Fruit fly (Drosophila melanogaster): ENCODE data around the gene 5PtaseI.

5PtaseI gene

dm6 chr3R:25054451-25055188 lies 9.7 kb upstream of the 5PtaseI start, which contains the start of gene CG31109 (continued):
- TF ChIP-seq CG7368 (GFP tag; optimal IDR thresholded peaks at IDR 0.05) (no peak), Sox14 (GFP tag; optimal IDR thresholded peaks at IDR 0.05) (no peak), CG10669 (GFP tag; optimal IDR thresholded peaks at IDR 0.05) (no peak), Eip75B (GFP tag; optimal IDR thresholded peaks at IDR 0.05) (no peak), salr (GFP tag; optimal IDR thresholded peaks at IDR 0.05) (no peak)

DNA sequence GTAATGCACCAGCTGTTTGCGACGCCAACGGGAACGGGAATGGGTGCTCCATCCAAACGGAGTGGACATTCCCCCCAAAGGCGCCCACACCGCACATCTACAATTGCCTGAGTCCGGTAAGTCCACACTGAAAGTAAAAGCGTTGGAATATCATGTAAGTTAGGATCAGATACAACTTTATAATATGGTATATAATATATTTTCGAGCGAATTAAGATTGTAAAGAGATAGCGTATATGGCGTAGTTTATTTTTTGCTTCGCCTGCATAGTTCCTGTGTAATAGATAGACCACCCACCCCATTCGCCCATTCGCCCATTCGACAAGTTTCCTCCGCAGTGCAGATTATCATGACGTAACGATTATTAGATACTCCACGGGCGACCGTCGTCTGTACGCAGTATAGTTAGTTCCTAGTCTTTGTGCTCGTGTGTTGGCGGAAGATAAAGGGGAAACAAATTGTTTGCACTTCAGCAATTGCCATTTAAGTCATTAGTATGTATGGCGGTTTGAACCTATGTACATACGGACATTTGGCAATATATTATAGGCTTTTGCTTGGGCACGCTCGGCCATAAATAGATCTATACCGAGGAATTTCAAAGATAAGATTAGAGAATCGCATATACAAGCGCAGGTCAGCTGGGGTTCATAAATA lies 6.6 kb upstream of the 5PtaseI start:
- TF ChIP-seq Lpt (GFP tag; optimal IDR thresholded peaks at IDR 0.05) (peak; percentile 64), salr (GFP tag; optimal IDR thresholded peaks at IDR 0.05) (peak in 1 of 2 experiments; percentile 39), Eip78C (GFP tag) (peak; percentile 81), achi (GFP tag; optimal IDR thresholded peaks at IDR 0.05) (peak; percentile 30), svp (GFP tag) (no peak), Sox14 (GFP tag; optimal IDR thresholded peaks at IDR 0.05) (peak; percentile 31), Blimp-1 (GFP tag; optimal IDR thresholded peaks at IDR 0.05) (no peak), CG10669 (GFP tag; optimal IDR thresholded peaks at IDR 0.05) (no peak), CG7368 (GFP tag; optimal IDR thresholded peaks at IDR 0.05) (no peak), esn (GFP tag; optimal IDR thresholded peaks at IDR 0.05) (no peak), OdsH (GFP tag; optimal IDR thresholded peaks at IDR 0.05) (peak; percentile 48), Ets21C (GFP tag; optimal IDR thresholded peaks at IDR 0.05) (no peak), CG32006 (GFP tag; optimal IDR thresholded peaks at IDR 0.05) (no peak), Smox (GFP tag; optimal IDR thresholded peaks at IDR 0.05) (no peak), pdm3 (GFP tag; optimal IDR thresholded peaks at IDR 0.05) (peak; percentile 52), vri (GFP tag; optimal IDR thresholded peaks at IDR 0.05) (peak; percentile 66), CG16779 (tag; optimal IDR thresholded peaks at IDR 0.05) (peak; percentile 25), CG8319 (GFP tag; optimal IDR thresholded peaks at IDR 0.05) (no peak), Hr4 (GFP tag; optimal IDR thresholded peaks at IDR 0.05) (peak; percentile 81), CG6276 (GFP tag; optimal IDR thresholded peaks at IDR 0.05) (peak; percentile 68), CG15336 (GFP tag; IDR thresholded peaks at IDR 0.05) (peak; percentile 86), CG9139 (GFP tag; optimal IDR thresholded peaks at IDR 0.05) (no peak), Met (GFP tag; optimal IDR thresholded peaks at IDR 0.05) (no peak), CG3919 (GFP tag; optimal IDR thresholded peaks at IDR 0.05) (no peak), CG3032 (tag; optimal IDR thresholded peaks at IDR 0.05) (no peak), Eip93F (GFP tag; optimal IDR thresholded peaks at IDR 0.05) (no peak), ss (GFP tag; optimal IDR thresholded peaks at IDR 0.05) (no peak), CG8119 (GFP tag; IDR thresholded peaks at IDR 0.05) (peak; percentile 78; the same call in 2 of the 3 replicates), Hr39 (GFP tag; optimal IDR thresholded peaks at IDR 0.05) (no peak), CG11902 (GFP tag; optimal IDR thresholded peaks at IDR 0.05) (no peak), Sox15 (GFP tag; optimal IDR thresholded peaks at IDR 0.05) (no peak), Eip75B (GFP tag; optimal IDR thresholded peaks at IDR 0.05) (no peak), dac (GFP tag; optimal IDR thresholded peaks at IDR 0.05) (peak; percentile 4), CG6163 (GFP tag; IDR thresholded peaks at IDR 0.05) (peak; percentile 68; the same call in 2 of the 3 replicates), Sox102F (GFP tag; optimal IDR thresholded peaks at IDR 0.05) (no peak), CG10631 (GFP tag; optimal IDR thresholded peaks at IDR 0.05) (peak; percentile 24), acj6 (GFP tag; optimal IDR thresholded peaks at IDR 0.05) (peak; percentile 17), CG11294 (GFP tag; IDR thresholded peaks at IDR 0.05) (peak; percentile 7; the same call in 1 of the 2 replicates)
